Fruit fly (Drosophila melanogaster): ENCODE results near the gene mex1.

Gene mex1

DNA sequence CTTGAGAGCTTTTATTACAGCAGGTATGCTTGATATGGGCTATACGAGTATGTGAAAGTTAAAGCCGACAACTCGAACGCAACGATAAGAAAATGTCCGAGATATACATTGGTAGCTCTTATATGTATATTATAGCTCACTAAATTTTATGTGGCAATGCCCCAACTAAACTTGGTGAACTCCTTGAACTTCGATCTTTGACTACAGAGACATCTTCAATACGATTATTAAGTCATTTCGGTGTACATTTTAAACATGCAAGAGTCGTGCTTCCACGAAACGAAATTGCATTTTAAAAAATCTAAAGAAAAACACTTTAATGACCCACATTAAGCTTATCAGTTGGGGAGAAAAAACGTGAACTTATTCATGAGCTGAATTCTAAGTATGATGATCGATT lies 17.2 kb upstream of the mex1 start:
- TF ChIP-seq CG34367 (tag; optimal IDR thresholded peaks at IDR 0.05) = no peak
- no peak for TF ChIP-seq Ets98B (GFP tag; IDR thresholded peaks at IDR 0.05)

DNA sequence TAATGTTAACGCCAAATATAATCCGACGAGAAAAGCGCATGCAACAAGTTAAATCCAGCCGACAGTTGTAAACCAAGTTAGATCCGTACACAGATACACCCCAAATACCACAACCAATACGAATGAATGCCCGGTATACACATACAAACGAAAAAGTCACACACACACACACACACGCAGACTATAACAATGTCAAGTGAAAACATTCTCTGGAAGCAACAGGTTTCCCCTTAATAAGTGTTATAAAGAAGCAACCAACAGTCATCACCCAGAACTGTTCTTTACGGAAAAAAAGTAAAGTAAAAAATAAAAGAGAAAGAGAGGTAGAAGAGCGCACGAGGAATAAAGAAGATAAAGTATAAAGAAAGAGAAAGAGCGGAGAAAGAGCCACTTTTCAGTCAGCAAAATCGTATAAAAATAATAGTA lies 16.4 kb upstream of the mex1 start:
- TF ChIP-seq CG4496 (GFP tag; IDR thresholded peaks at IDR 0.05) (no peak), Ets98B (GFP tag; IDR thresholded peaks at IDR 0.05) (no peak), CG8159 (tag; optimal IDR thresholded peaks at IDR 0.05) (peak; percentile 13), CG17806 (tag; optimal IDR thresholded peaks at IDR 0.05) (no peak), EcR (GFP tag; optimal IDR thresholded peaks at IDR 0.05) (peak; percentile 12), CG12605 (GFP tag; IDR thresholded peaks at IDR 0.05) (peak; percentile 76), Snoo (tag; optimal IDR thresholded peaks at IDR 0.05) (no peak), CG14655 (GFP tag; optimal IDR thresholded peaks at IDR 0.05) (no peak), CG9948 (tag; optimal IDR thresholded peaks at IDR 0.05) (no peak)

DNA sequence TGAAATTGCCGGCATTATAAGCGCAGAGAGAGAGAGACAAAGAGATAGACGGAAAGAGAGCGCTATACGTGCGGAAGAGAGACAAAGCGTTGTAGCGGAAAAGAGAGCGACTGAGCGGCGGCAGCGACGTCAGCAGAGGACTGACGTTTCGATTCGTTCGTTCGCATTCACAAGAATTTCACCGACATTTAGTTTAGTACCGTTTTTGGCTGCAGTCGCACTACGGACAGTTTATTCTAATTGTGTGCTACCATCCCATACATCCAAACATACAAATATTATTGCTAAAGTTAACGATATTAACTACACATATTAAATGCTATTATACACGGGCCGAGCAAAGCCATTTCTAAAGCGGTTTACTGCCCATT lies 15.8 kb upstream of the mex1 start, which contains the start of gene CrebA:
TSS of gene CrebA (plus strand) at position 168 of the 371 bp plus-strand sequence.
- TF ChIP-seq CG12605 (GFP tag; IDR thresholded peaks at IDR 0.05) (peak; percentile 88), CG32121 (GFP tag; IDR thresholded peaks at IDR 0.05) (peak; percentile 11; the same call in 1 of the 2 replicates), CG14655 (GFP tag; optimal IDR thresholded peaks at IDR 0.05) (no peak), CG4496 (GFP tag; IDR thresholded peaks at IDR 0.05) (peak; percentile 56), gl (tag; optimal IDR thresholded peaks at IDR 0.05) (no peak), Ets98B (GFP tag; IDR thresholded peaks at IDR 0.05) (peak; percentile 41; the same call in 1 of the 2 replicates)

DNA sequence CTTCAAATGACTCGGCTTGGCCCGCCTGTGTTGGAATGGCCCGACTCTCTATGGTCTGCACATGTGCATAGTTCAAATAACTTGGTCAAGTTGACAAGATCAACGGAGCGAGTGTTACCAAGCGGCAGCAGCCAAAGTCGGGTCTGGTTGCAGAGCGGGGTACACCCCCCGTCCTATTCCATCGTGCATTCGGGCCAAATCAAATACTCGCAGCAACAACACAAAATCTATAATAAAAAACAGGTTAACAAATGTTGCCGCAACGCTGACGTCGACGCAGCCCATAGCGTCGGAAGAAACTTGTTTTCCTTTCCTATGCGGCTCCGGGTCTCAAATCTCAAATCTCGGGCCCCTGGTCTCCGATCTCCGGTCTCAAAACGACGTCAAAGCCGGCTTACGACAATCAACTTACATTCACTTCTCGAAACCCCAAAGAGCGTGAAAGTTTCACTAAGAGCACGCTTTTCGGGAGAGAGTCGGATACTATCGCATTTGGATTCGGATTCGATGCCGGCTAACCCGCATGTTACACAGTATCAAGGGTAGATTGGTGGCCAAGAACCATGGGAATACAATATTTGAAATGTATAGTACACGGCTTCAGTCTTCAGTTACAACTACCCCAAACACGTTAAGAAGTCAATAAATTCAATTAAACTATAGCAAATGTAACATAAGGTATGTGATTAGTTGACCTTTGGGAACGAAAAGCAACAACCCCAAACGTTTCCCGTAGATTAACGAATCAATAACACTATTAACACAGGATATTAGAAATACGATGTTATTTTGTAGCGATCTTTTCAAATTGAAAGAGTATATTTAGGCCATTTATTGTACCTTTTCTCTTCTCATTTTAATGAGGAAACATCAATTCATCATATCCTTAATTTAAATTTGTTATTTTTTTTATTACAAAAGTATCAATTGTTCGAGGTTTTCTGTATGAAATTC lies 15.2 kb upstream of the mex1 start:
- TF ChIP-seq CG15710 (tag; optimal IDR thresholded peaks at IDR 0.05) (peak; percentile 73), CG8301 (tag; optimal IDR thresholded peaks at IDR 0.05) (peak; percentile 72), Ets98B (GFP tag; IDR thresholded peaks at IDR 0.05) (no peak), CG4496 (GFP tag; IDR thresholded peaks at IDR 0.05) (peak; percentile 48; the same call in 2 of the 3 replicates), CG12605 (GFP tag; IDR thresholded peaks at IDR 0.05) (0 out of 2 replicates have a peak, but pooled peaks have one; percentile 9), CG32121 (GFP tag; IDR thresholded peaks at IDR 0.05) (0 out of 2 replicates have a peak, but pooled peaks have one; percentile 10), fd96Ca (GFP tag; IDR thresholded peaks at IDR 0.05) (peak; percentile 18; the same call in 2 of the 3 replicates), EcR (GFP tag; optimal IDR thresholded peaks at IDR 0.05) (no peak), CG13204 (GFP tag; optimal IDR thresholded peaks at IDR 0.05) (no peak), Pif1B (GFP tag; optimal IDR thresholded peaks at IDR 0.05) (peak; percentile 42), Pif1A (GFP tag; optimal IDR thresholded peaks at IDR 0.05) (peak; percentile 69), CG10348 (GFP tag; IDR thresholded peaks at IDR 0.05) (no peak), CG17806 (tag; optimal IDR thresholded peaks at IDR 0.05) (peak; percentile 59), Snoo (tag; optimal IDR thresholded peaks at IDR 0.05) (peak; percentile 81), CG9948 (tag; optimal IDR thresholded peaks at IDR 0.05) (peak; percentile 72), rn (GFP tag; IDR thresholded peaks at IDR 0.05) (no peak), D1 (tag; optimal IDR thresholded peaks at IDR 0.05) (no peak), gl (tag; optimal IDR thresholded peaks at IDR 0.05) (no peak), CG14655 (GFP tag; optimal IDR thresholded peaks at IDR 0.05) (peak; percentile 83), CG8159 (tag; optimal IDR thresholded peaks at IDR 0.05) (peak; percentile 69), CG34367 (tag; optimal IDR thresholded peaks at IDR 0.05) (peak; percentile 50)

DNA sequence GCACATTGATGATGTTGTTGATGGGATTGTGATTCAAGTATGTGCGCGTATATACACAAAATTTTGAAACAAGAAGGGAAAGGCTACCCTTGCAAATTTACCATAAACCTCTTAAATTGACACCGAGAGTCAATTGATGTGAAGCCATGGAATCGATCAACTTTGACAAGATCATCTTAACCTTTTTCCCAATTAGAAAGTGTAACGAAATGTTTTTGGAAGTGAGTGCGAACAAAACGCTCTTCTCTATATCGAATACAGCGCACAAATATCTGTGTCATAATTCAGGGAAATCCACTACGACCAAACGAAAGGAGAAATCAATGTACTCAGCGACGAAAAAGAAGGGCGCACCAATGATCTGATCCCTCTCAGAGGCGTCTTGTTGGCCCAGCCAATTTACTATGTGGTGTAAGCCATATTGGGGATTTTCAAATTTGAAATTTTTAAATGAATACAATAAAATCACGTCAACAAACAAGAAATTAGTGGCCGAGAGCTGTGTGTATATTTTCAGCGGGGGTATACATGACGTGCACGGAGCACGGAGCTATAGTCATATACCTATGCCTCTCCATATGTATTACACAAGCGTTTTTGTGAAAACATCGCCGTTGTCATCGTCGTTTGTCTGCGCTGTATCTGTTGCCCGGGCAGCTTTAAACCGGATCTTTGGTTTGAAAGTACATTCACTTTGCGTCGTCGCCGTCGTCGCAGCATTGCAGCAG lies 14.2 kb upstream of the mex1 start:
- TF ChIP-seq CG9948 (tag; optimal IDR thresholded peaks at IDR 0.05) (peak; percentile 79), CG8301 (tag; optimal IDR thresholded peaks at IDR 0.05) (peak; percentile 70), CG12605 (GFP tag; IDR thresholded peaks at IDR 0.05) (peak; percentile 15; the same call in 1 of the 2 replicates), CG14655 (GFP tag; optimal IDR thresholded peaks at IDR 0.05) (peak; percentile 82), CG10348 (GFP tag; IDR thresholded peaks at IDR 0.05) (no peak), Pif1A (GFP tag; optimal IDR thresholded peaks at IDR 0.05) (peak; percentile 73), CG15710 (tag; optimal IDR thresholded peaks at IDR 0.05) (peak; percentile 67), CG17806 (tag; optimal IDR thresholded peaks at IDR 0.05) (peak; percentile 68), CG34367 (tag; optimal IDR thresholded peaks at IDR 0.05) (peak; percentile 61), D1 (tag; optimal IDR thresholded peaks at IDR 0.05) (peak; percentile 48), gl (tag; optimal IDR thresholded peaks at IDR 0.05) (peak; percentile 56), Snoo (tag; optimal IDR thresholded peaks at IDR 0.05) (peak; percentile 62), rn (GFP tag; IDR thresholded peaks at IDR 0.05) (no peak), Pif1B (GFP tag; optimal IDR thresholded peaks at IDR 0.05) (peak; percentile 83), CG32121 (GFP tag; IDR thresholded peaks at IDR 0.05) (peak; percentile 23; the same call in 1 of the 2 replicates), CG8159 (tag; optimal IDR thresholded peaks at IDR 0.05) (peak; percentile 69), CG13204 (GFP tag; optimal IDR thresholded peaks at IDR 0.05) (peak; percentile 33), CG4496 (GFP tag; IDR thresholded peaks at IDR 0.05) (peak; percentile 60; the same call in 1 of the 3 replicates), fd96Ca (GFP tag; IDR thresholded peaks at IDR 0.05) (peak; percentile 79; the same call in 2 of the 3 replicates), Ets98B (GFP tag; IDR thresholded peaks at IDR 0.05) (peak; percentile 41), EcR (GFP tag; optimal IDR thresholded peaks at IDR 0.05) (peak; percentile 52)

Data from whole organism, pupa.